Worm (Caenorhabditis elegans) whole organism, L3 larva: ENCODE results near the gene T23F2.2.

Experiments
- ama-1 ChIP-seq: fragments of 150-350 bp; optimal IDR thresholded peaks from 2 replicates; lab custom pipeline; 2018
- lin-15B ChIP-seq: fragments of 150-350 bp; optimal IDR thresholded peaks from 2 replicates; lab custom pipeline; 2014; ENCODE audit warnings: missing biosample characterization, missing genetic modification characterization
- unc-62 ChIP-seq: fragments of 150-350 bp; sonication (generic microtip); optimal IDR thresholded peaks from 4 replicates; lab custom pipeline; 2014; ENCODE audit warnings: missing biosample characterization, missing genetic modification reagents, missing genetic modification characterization

ce11 chrX:5512227-5512626 is 7.2 kb upstream of the T23F2.2 start, which contains the start of gene T23F2.3:
- TF ChIP-seq unc-62 (GFP tag; lab: Kevin White, UChicago) (no peak), lin-15B (tag; lab: Kevin White, UChicago) (no peak), ama-1 (lab: Kevin White, UChicago) (no peak)
